Worm (Caenorhabditis elegans) whole organism, L3 larva: ENCODE data around the gene bigr-1.

ENCODE experiments used
- ceh-9 ChIP-seq: sonication (generic microtip); optimal IDR thresholded peaks from 2 replicates; lab custom pipeline; 2018; ENCODE audit warnings: missing biosample characterization, missing genetic modification characterization
- fkh-10 ChIP-seq: sonication (generic microtip); optimal IDR thresholded peaks from 2 replicates; lab custom pipeline; 2017; ENCODE audit warnings: missing biosample characterization, missing genetic modification reagents, missing genetic modification characterization
- hmg-11 ChIP-seq: sonication (generic microtip); optimal IDR thresholded peaks from 2 replicates; lab custom pipeline; 2016; ENCODE audit warnings: missing genetic modification characterization, missing compliant biosample characterization
- lin-39 ChIP-seq: fragments of 150-350 bp; optimal IDR thresholded peaks from 2 replicates; lab custom pipeline; 2018; ENCODE audit warnings: missing biosample characterization, missing genetic modification reagents, missing genetic modification characterization
- nhr-12 ChIP-seq: fragments of 150-350 bp; optimal IDR thresholded peaks from 2 replicates; lab custom pipeline; 2014; ENCODE audit warnings: missing biosample characterization, missing genetic modification characterization
- nhr-28 ChIP-seq: fragments of 150-350 bp; optimal IDR thresholded peaks from 2 replicates; lab custom pipeline; 2014; ENCODE audit warnings: missing biosample characterization, missing genetic modification characterization
- nhr-76 ChIP-seq: fragments of 150-350 bp; sonication (generic microtip); optimal IDR thresholded peaks from 5 replicates; lab custom pipeline; 2014; ENCODE audit warnings: missing biosample characterization, missing genetic modification characterization
- nhr-77 ChIP-seq: fragments of 150-350 bp; optimal IDR thresholded peaks from 2 replicates; lab custom pipeline; 2014; ENCODE audit warnings: missing biosample characterization, missing genetic modification characterization
- sea-2 ChIP-seq: fragments of 150-350 bp; sonication (generic microtip); optimal IDR thresholded peaks from 4 replicates; lab custom pipeline; 2014; ENCODE audit warnings: missing biosample characterization, missing genetic modification reagents, missing genetic modification characterization
- unc-39 ChIP-seq: sonication (generic microtip); optimal IDR thresholded peaks from 4 replicates; lab custom pipeline; 2017; ENCODE audit warnings: missing biosample characterization, missing genetic modification characterization
- ztf-11 ChIP-seq: fragments of 150-350 bp; optimal IDR thresholded peaks from 2 replicates; lab custom pipeline; 2014; ENCODE audit warnings: missing biosample characterization, missing genetic modification characterization

DNA sequence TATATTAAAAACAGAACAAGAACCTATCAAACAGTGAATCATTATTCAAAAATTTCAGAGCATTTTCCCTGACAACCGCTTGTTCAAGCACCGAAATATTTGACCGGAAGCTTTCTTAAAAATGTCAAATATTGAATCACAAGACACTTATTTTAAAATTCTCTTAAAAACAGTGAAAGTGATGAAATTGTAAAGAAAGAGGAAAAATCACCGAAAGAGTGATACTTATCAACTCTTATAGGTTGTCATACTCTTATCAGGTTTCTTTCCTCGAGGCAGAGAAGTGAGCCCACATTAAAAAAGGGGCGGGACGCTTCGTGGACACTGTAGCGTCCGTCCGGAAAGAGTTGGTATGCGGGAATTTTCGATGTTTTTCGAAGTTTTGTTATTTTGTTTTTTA lies 27.7 kb upstream of the bigr-1 start:
- TF ChIP-seq hmg-11 (no peak), sea-2 (GFP tag; lab: Kevin White, UChicago) (no peak), unc-39 (tag; lab: Kevin White, UChicago) (no peak), nhr-12 (tag; lab: Kevin White, UChicago) (no peak), nhr-77 (tag; lab: Kevin White, UChicago) (no peak), nhr-28 (tag; lab: Kevin White, UChicago) (no peak), lin-39 (no peak), nhr-76 (tag; lab: Kevin White, UChicago) (no peak), ztf-11 (tag; lab: Kevin White, UChicago) (no peak), ceh-9 (tag; lab: Kevin White, UChicago) (no peak), fkh-10 (no peak)
